Fruit fly (Drosophila melanogaster) whole organism, embryonic: ENCODE results near the gene CG14903.

Experiments used
- Blimp-1 ChIP-seq: fragments of 200-800 bp; sonication (Bioruptor generic); optimal IDR thresholded peaks from 3 replicates; lab custom pipeline; 2018; ENCODE audit warnings: missing biosample characterization, missing genetic modification characterization, mild to moderate bottlenecking, moderate library complexity, missing genetic modification reagents
- CG10462 ChIP-seq: fragments of 200-800 bp; sonication (Bioruptor generic); optimal IDR thresholded peaks from 2 replicates; lab custom pipeline; 2016; ENCODE audit warnings: missing biosample characterization, missing genetic modification characterization
- CG11456 ChIP-seq: fragments of 200-800 bp; sonication (Bioruptor generic); IDR thresholded peaks from 3 replicates; pipeline ENCODE4 v1.3.6; 2022; ENCODE audit warnings: missing biosample characterization, missing genetic modification characterization
- CG11504 ChIP-seq: fragments of 200-800 bp; sonication (Bioruptor generic); optimal IDR thresholded peaks from 3 replicates; lab custom pipeline; 2019; ENCODE audit warnings: missing biosample characterization, mild to moderate bottlenecking, missing genetic modification characterization, moderate library complexity
- CG12071 ChIP-seq: fragments of 200-800 bp; sonication (Bioruptor generic); optimal IDR thresholded peaks from 3 replicates; lab custom pipeline; 2018; ENCODE audit warnings: missing biosample characterization, mild to moderate bottlenecking, missing genetic modification characterization
- CG14441 ChIP-seq: fragments of 200-800 bp; sonication (Bioruptor generic); IDR thresholded peaks from 2 replicates; pipeline ENCODE4 v1.3.6; 2022; ENCODE audit warnings: missing biosample characterization, missing genetic modification characterization
- CG15011 ChIP-seq: fragments of 200-800 bp; sonication (Bioruptor generic); optimal IDR thresholded peaks from 3 replicates; lab custom pipeline; 2018; ENCODE audit warnings: missing biosample characterization, mild to moderate bottlenecking, missing genetic modification characterization
- CG16815 ChIP-seq: fragments of 200-800 bp; sonication (Bioruptor generic); optimal IDR thresholded peaks from 3 replicates; lab custom pipeline; 2017; ENCODE audit warnings: missing biosample characterization, mild to moderate bottlenecking, missing genetic modification characterization
- CG3726 ChIP-seq: fragments of 200-800 bp; sonication (Bioruptor generic); IDR thresholded peaks from 3 replicates; pipeline ENCODE4, ENCODE4 v1.3.6; 2022; ENCODE audit warnings: missing biosample characterization, missing genetic modification characterization
- CG4707 ChIP-seq: fragments of 200-800 bp; sonication (Bioruptor generic); optimal IDR thresholded peaks from 2 replicates; lab custom pipeline; 2018; ENCODE audit warnings: missing biosample characterization, mild to moderate bottlenecking, missing genetic modification characterization, moderate library complexity
- CG4820 ChIP-seq: fragments of 200-800 bp; sonication (Bioruptor generic); optimal IDR thresholded peaks from 3 replicates; lab custom pipeline; 2016; ENCODE audit warnings: missing biosample characterization, missing genetic modification characterization
- CG7987 ChIP-seq: fragments of 200-800 bp; sonication (Bioruptor generic); optimal IDR thresholded peaks from 2 replicates; lab custom pipeline; 2018; ENCODE audit warnings: missing biosample characterization, mild to moderate bottlenecking, missing genetic modification characterization, moderate library complexity
- CG8281 ChIP-seq: fragments of 200-800 bp; sonication (Bioruptor generic); optimal IDR thresholded peaks from 2 replicates; lab custom pipeline; 2018; ENCODE audit warnings: missing biosample characterization, mild to moderate bottlenecking, missing genetic modification characterization, moderate library complexity
- CG8924 ChIP-seq: fragments of 200-800 bp; optimal IDR thresholded peaks from 3 replicates; lab custom pipeline; 2019; ENCODE audit warnings: missing biosample characterization, mild to moderate bottlenecking, missing genetic modification characterization, moderate library complexity
- CG9797 ChIP-seq: fragments of 200-800 bp; sonication (Bioruptor generic); optimal IDR thresholded peaks from 3 replicates; lab custom pipeline; 2018; ENCODE audit warnings: missing biosample characterization, mild to moderate bottlenecking, missing genetic modification characterization
- CG9817 ChIP-seq: fragments of 200-800 bp; sonication (Bioruptor generic); optimal IDR thresholded peaks from 2 replicates; lab custom pipeline; 2018; ENCODE audit warnings: missing biosample characterization, mild to moderate bottlenecking, missing genetic modification characterization, moderate library complexity
- Drgx ChIP-seq: fragments of 200-800 bp; sonication (Bioruptor generic); IDR thresholded peaks from 2 replicates; pipeline ENCODE4 v1.3.6; 2022; ENCODE audit warnings: missing biosample characterization, missing genetic modification characterization
- Eip74EF ChIP-seq, 2 experiments: fragments of 200-800 bp in 1 of 2; fragments of >200 bp in 1 of 2; sonication (Bioruptor generic) in 1 of 2; optimal IDR thresholded peaks; 2 replicates each; lab custom pipeline; 2017 to 2019; ENCODE audit warnings: missing biosample characterization in 2 of 2, missing genetic modification characterization in 2 of 2, mild to moderate bottlenecking in 1 of 2, moderate library complexity in 1 of 2
- Fer1 ChIP-seq: fragments of 200-800 bp; sonication (Bioruptor generic); optimal IDR thresholded peaks from 2 replicates; lab custom pipeline; 2017; ENCODE audit warnings: missing biosample characterization, mild to moderate bottlenecking, missing genetic modification characterization
- GATAe ChIP-seq: fragments of 200-800 bp; sonication (Bioruptor generic); conservative IDR thresholded peaks from 2 replicates; pipeline ENCODE4 v1.3.6; 2022; ENCODE audit warnings: missing biosample characterization, missing genetic modification characterization
- HLH54F ChIP-seq: fragments of 200-800 bp; sonication (Bioruptor generic); optimal IDR thresholded peaks from 3 replicates; lab custom pipeline; 2016; ENCODE audit warnings: missing biosample characterization, missing genetic modification characterization
- HmgD ChIP-seq: fragments of 200-800 bp; sonication (Bioruptor generic); optimal IDR thresholded peaks from 3 replicates; lab custom pipeline; 2016; ENCODE audit warnings: missing biosample characterization, missing genetic modification characterization
- MTF-1 ChIP-seq: fragments of 200-800 bp; sonication (Bioruptor generic); optimal IDR thresholded peaks from 2 replicates; lab custom pipeline; 2018; ENCODE audit warnings: missing biosample characterization, mild to moderate bottlenecking, missing genetic modification characterization, borderline replicate concordance
- Med ChIP-seq: fragments of 200-800 bp; sonication (Bioruptor generic); peaks from one replicate; lab custom pipeline; 2016; ENCODE audit warnings: missing biosample characterization, missing genetic modification characterization, mild to moderate bottlenecking, inconsistent platforms, moderate library complexity
- NC2β ChIP-seq: fragments of 200-800 bp; sonication (Bioruptor generic); optimal IDR thresholded peaks from 2 replicates; lab custom pipeline; 2016; ENCODE audit warnings: missing biosample characterization, missing genetic modification characterization
- Oaz ChIP-seq: fragments of 200-800 bp; sonication (Bioruptor generic); IDR thresholded peaks from 2 replicates; pipeline ENCODE4 v1.3.6; 2022; ENCODE audit warnings: missing biosample characterization, missing genetic modification characterization
- Optix ChIP-seq: fragments of 200-800 bp; sonication (Bioruptor generic); IDR thresholded peaks from 3 replicates; pipeline ENCODE4 v1.3.6; 2022; ENCODE audit warnings: missing biosample characterization, missing genetic modification characterization
- Poxn ChIP-seq: fragments of 200-800 bp; sonication (Bioruptor generic); IDR thresholded peaks from 2 replicates; pipeline ENCODE4 v1.3.6; 2022; ENCODE audit warnings: missing biosample characterization, missing genetic modification characterization
- Spps ChIP-seq: fragments of 200-800 bp; sonication (Bioruptor generic); optimal IDR thresholded peaks from 2 replicates; lab custom pipeline; 2018; ENCODE audit warnings: missing biosample characterization, mild to moderate bottlenecking, missing genetic modification characterization
- Sry-β ChIP-seq: fragments of 200-800 bp; sonication (Bioruptor generic); optimal IDR thresholded peaks from 2 replicates; lab custom pipeline; 2018; ENCODE audit warnings: missing biosample characterization, mild to moderate bottlenecking, missing genetic modification characterization, moderate library complexity
- ci ChIP-seq: fragments of 200-800 bp; sonication (Bioruptor generic); IDR thresholded peaks from 3 replicates; pipeline ENCODE4 v1.3.6; 2022; ENCODE audit warnings: missing biosample characterization, missing genetic modification characterization
- cwo ChIP-seq: fragments of 200-800 bp; sonication (Bioruptor generic); optimal IDR thresholded peaks from 3 replicates; lab custom pipeline; 2017; ENCODE audit warnings: missing biosample characterization, missing genetic modification characterization, mild to moderate bottlenecking, moderate library complexity, missing genetic modification reagents
- dmrt11E ChIP-seq: fragments of 200-800 bp; sonication (Bioruptor generic); optimal IDR thresholded peaks from 3 replicates; lab custom pipeline; 2018; ENCODE audit warnings: missing biosample characterization, mild to moderate bottlenecking, missing genetic modification characterization, moderate library complexity
- dysf ChIP-seq: fragments of 200-800 bp; sonication (Bioruptor generic); IDR thresholded peaks from 3 replicates; pipeline ENCODE4 v1.3.6; 2022; ENCODE audit warnings: missing biosample characterization, missing genetic modification characterization
- fd3F ChIP-seq: fragments of 200-800 bp; sonication (Bioruptor generic); optimal IDR thresholded peaks from 2 replicates; lab custom pipeline; 2018; ENCODE audit warnings: missing biosample characterization, mild to moderate bottlenecking, missing genetic modification characterization, moderate library complexity
- gcm2 ChIP-seq: fragments of 200-800 bp; sonication (Bioruptor generic); optimal IDR thresholded peaks from 2 replicates; lab custom pipeline; 2016; ENCODE audit warnings: missing biosample characterization, missing genetic modification characterization
- gem ChIP-seq: fragments of 200-800 bp; sonication (Bioruptor generic); optimal IDR thresholded peaks from 2 replicates; lab custom pipeline; 2019; ENCODE audit warnings: missing biosample characterization, mild to moderate bottlenecking, missing genetic modification characterization, moderate library complexity
- grau ChIP-seq: fragments of 200-800 bp; optimal IDR thresholded peaks from 3 replicates; lab custom pipeline; 2019; ENCODE audit warnings: missing biosample characterization, mild to moderate bottlenecking, missing genetic modification characterization, moderate library complexity
- gsb ChIP-seq: fragments of 200-800 bp; sonication (Bioruptor generic); IDR thresholded peaks from 2 replicates; pipeline ENCODE4 v1.3.6; 2022; ENCODE audit warnings: missing biosample characterization, missing genetic modification characterization
- h ChIP-seq: fragments of >200 bp; optimal IDR thresholded peaks from 2 replicates; lab custom pipeline; 2017
- hth ChIP-seq: fragments of >200 bp; optimal IDR thresholded peaks from 2 replicates; lab custom pipeline; 2017; ENCODE audit warnings: inconsistent platforms
- insv ChIP-seq, 2 experiments: fragments of 200-800 bp; sonication (Bioruptor generic); optimal IDR thresholded peaks; 3 replicates each; lab custom pipeline; 2016 to 2018; ENCODE audit warnings: missing biosample characterization in 2 of 2, missing genetic modification characterization in 2 of 2
- inv ChIP-seq: fragments of 200-800 bp; sonication (Bioruptor generic); IDR thresholded peaks from 2 replicates; pipeline ENCODE4 v1.3.6; 2022; ENCODE audit warnings: missing biosample characterization, missing genetic modification characterization; ENCODE audit not compliant: partially characterized antibody
- nau ChIP-seq: fragments of 200-800 bp; sonication (Bioruptor generic); optimal IDR thresholded peaks from 3 replicates; lab custom pipeline; 2017; ENCODE audit warnings: missing biosample characterization, mild to moderate bottlenecking, missing genetic modification characterization, missing genetic modification reagents
- ranshi ChIP-seq: fragments of 200-800 bp; sonication (Bioruptor generic); IDR thresholded peaks from 2 replicates; pipeline ENCODE4 v1.3.6; 2022; ENCODE audit warnings: missing biosample characterization, missing genetic modification characterization
- sima ChIP-seq: fragments of 200-800 bp; sonication (Bioruptor generic); optimal IDR thresholded peaks from 2 replicates; lab custom pipeline; 2016; ENCODE audit warnings: missing biosample characterization, missing genetic modification characterization
- sisA ChIP-seq: fragments of 200-800 bp; sonication (Bioruptor generic); IDR thresholded peaks from 2 replicates; pipeline ENCODE4 v1.3.6; 2022; ENCODE audit warnings: missing biosample characterization, missing genetic modification characterization
- sqz ChIP-seq: fragments of 200-800 bp; sonication (Bioruptor generic); optimal IDR thresholded peaks from 3 replicates; lab custom pipeline; 2018; ENCODE audit warnings: missing biosample characterization, mild to moderate bottlenecking, missing genetic modification characterization
- stc ChIP-seq: fragments of 200-800 bp; sonication (Bioruptor generic); IDR thresholded peaks from 2 replicates; pipeline ENCODE4 v1.3.6; 2022; ENCODE audit warnings: missing biosample characterization, missing genetic modification characterization
- ttk ChIP-seq: fragments of 200-800 bp; sonication (Bioruptor generic); IDR thresholded peaks from 2 replicates; pipeline ENCODE4 v2.1.2; 2022; ENCODE audit warnings: missing biosample characterization, missing genetic modification characterization
- wor ChIP-seq: fragments of 200-800 bp; sonication (Bioruptor generic); IDR thresholded peaks from 2 replicates; pipeline ENCODE4 v1.3.6; 2022; ENCODE audit warnings: missing biosample characterization, missing genetic modification characterization

Gene CG14903

dm6 chr3R:16558623-16559155, 14.9 kb downstream of the CG14903 start (continued):
- TF ChIP-seq CG4820 (GFP tag; lab: Kevin White, UChicago) (no peak), HmgD (no peak), sima (GFP tag; lab: Kevin White, UChicago) (no peak), CG3726 (GFP tag; lab: Robert Waterston, UW) (no peak), NC2β (no peak), dysf (peak; percentile 51; the same call in 1 of the 3 replicates), CG9797 (no peak), insv (GFP tag; optimal IDR thresholded peaks at IDR 0.05; lab: Kevin White, UChicago) (no peak), ranshi (no peak), inv (GFP tag; lab: Robert Waterston, UW) (no peak), ttk (0 out of 2 replicates have a peak, but pooled peaks have one; percentile 11), wor (GFP tag; lab: Robert Waterston, UW) (no peak), Drgx (no peak), MTF-1 (GFP tag; lab: Kevin White, UChicago) (peak; percentile 43), Optix (no peak), CG15011 (GFP tag; lab: Kevin White, UChicago) (no peak), Eip74EF (GFP tag; optimal IDR thresholded peaks at IDR 0.05; lab: Kevin White, UChicago) (peak in 1 of 2 experiments; percentile 5), stc (GFP tag; lab: Robert Waterston, UW) (no peak), h (lab: Kevin White, UChicago) (no peak), CG16815 (no peak), Oaz (GFP tag; lab: Robert Waterston, UW) (no peak), Blimp-1 (peak; percentile 2), CG8281 (tag; lab: Kevin White, UChicago) (no peak), nau (GFP tag; lab: Kevin White, UChicago) (no peak), CG14441 (GFP tag; lab: Robert Waterston, UW) (peak; percentile 67), gsb (GFP tag; lab: Robert Waterston, UW) (peak; percentile 33; the same call in 1 of the 2 replicates), ci (GFP tag; lab: Robert Waterston, UW) (no peak), HLH54F (GFP tag; lab: Kevin White, UChicago) (no peak), fd3F (GFP tag; lab: Kevin White, UChicago) (no peak), Med (GFP tag; lab: Kevin White, UChicago) (peak; percentile 55), CG4707 (no peak), CG11456 (GFP tag; lab: Robert Waterston, UW) (peak; percentile 67), CG10462 (GFP tag; lab: Kevin White, UChicago) (no peak), CG11504 (tag; lab: Kevin White, UChicago) (peak; percentile 39), Poxn (GFP tag; lab: Robert Waterston, UW) (no peak), dmrt11E (no peak), Spps (tag; lab: Kevin White, UChicago) (no peak), GATAe (GFP tag; lab: Robert Waterston, UW) (no peak), CG8924 (tag; lab: Kevin White, UChicago) (no peak), cwo (GFP tag; lab: Kevin White, UChicago) (peak; percentile 4), sqz (GFP tag; lab: Kevin White, UChicago) (no peak), CG7987 (GFP tag; lab: Kevin White, UChicago) (no peak), sisA (GFP tag; lab: Robert Waterston, UW) (peak; percentile 34), gcm2 (GFP tag; lab: Kevin White, UChicago) (no peak), CG9817 (peak; percentile 2), Fer1 (GFP tag; lab: Kevin White, UChicago) (no peak), CG12071 (GFP tag; lab: Kevin White, UChicago) (no peak), hth (no peak), Sry-β (GFP tag; lab: Kevin White, UChicago) (no peak), grau (tag; lab: Kevin White, UChicago) (peak; percentile 6), gem (tag; lab: Kevin White, UChicago) (peak; percentile 12)
